Fruit fly (Drosophila melanogaster) whole organism, wandering third instar larva: ENCODE measurements around the gene CG31265.

Source experiments
- CG32264 ChIP-seq: fragments of 200-800 bp; sonication (Bioruptor generic); optimal IDR thresholded peaks from 2 replicates; lab custom pipeline; 2016; ENCODE audit warnings: missing biosample characterization, missing genetic modification characterization
- CG9705 ChIP-seq: fragments of 200-800 bp; sonication (Bioruptor generic); optimal IDR thresholded peaks from 2 replicates; lab custom pipeline; 2018; ENCODE audit warnings: missing biosample characterization, mild to moderate bottlenecking, missing genetic modification characterization
- CrebA ChIP-seq: fragments of 200-800 bp; sonication (Bioruptor generic); optimal IDR thresholded peaks from 2 replicates; lab custom pipeline; 2016; ENCODE audit warnings: missing biosample characterization, mild to moderate bottlenecking, missing genetic modification characterization, borderline replicate concordance
- Dfd ChIP-seq: fragments of >200 bp; optimal IDR thresholded peaks from 2 replicates; lab custom pipeline; 2017; ENCODE audit warnings: missing biosample characterization, missing genetic modification characterization
- Dif ChIP-seq: fragments of 200-275, 200-300 bp; sonication (Bioruptor generic); optimal IDR thresholded peaks from 2 replicates; lab custom pipeline; 2018; ENCODE audit warnings: missing biosample characterization, missing genetic modification characterization; ENCODE audit not compliant: partially characterized antibody
- GATAd ChIP-seq: sonication (Bioruptor generic); optimal IDR thresholded peaks from 2 replicates; lab custom pipeline; 2016; ENCODE audit warnings: missing biosample characterization, missing genetic modification characterization
- Hnf4 ChIP-seq: fragments of 200-800 bp; sonication (Bioruptor generic); optimal IDR thresholded peaks from 2 replicates; lab custom pipeline; 2016; ENCODE audit warnings: missing biosample characterization, mild to moderate bottlenecking, missing genetic modification characterization
- Hr78 ChIP-seq: fragments of >200 bp; optimal IDR thresholded peaks from 2 replicates; lab custom pipeline; 2017; ENCODE audit warnings: missing biosample characterization, missing genetic modification characterization
- Hr83 ChIP-seq: fragments of 200-300 bp; sonication (Bioruptor generic); optimal IDR thresholded peaks from 2 replicates; lab custom pipeline; 2016; ENCODE audit warnings: missing biosample characterization, mild to moderate bottlenecking, missing genetic modification characterization, moderate library complexity; ENCODE audit not compliant: poor library complexity, severe bottlenecking
- Mio ChIP-seq: sonication (Bioruptor generic); optimal IDR thresholded peaks from 2 replicates; lab custom pipeline; 2016; ENCODE audit warnings: missing biosample characterization, missing genetic modification characterization
- Myc ChIP-seq: fragments of >200 bp; optimal IDR thresholded peaks from 2 replicates; lab custom pipeline; 2017
- N ChIP-seq: fragments of >200 bp; optimal IDR thresholded peaks from 2 replicates; lab custom pipeline; 2018; ENCODE audit warnings: missing biosample characterization, missing external identifiers, missing genetic modification characterization
- Rel ChIP-seq, 2 experiments: fragments of 200-800 bp; sonication (Bioruptor generic) in 1 of 2; optimal IDR thresholded peaks; 2 replicates in 1 of 2; 3 replicates in 1 of 2; lab custom pipeline; 2016 to 2019; ENCODE audit warnings: mild to moderate bottlenecking in 2 of 2, missing biosample characterization in 2 of 2, missing genetic modification characterization in 2 of 2, moderate library complexity in 1 of 2
- Sp1 ChIP-seq: fragments of 200-800 bp; sonication (Bioruptor generic); optimal IDR thresholded peaks from 3 replicates; lab custom pipeline; 2019; ENCODE audit warnings: missing biosample characterization, mild to moderate bottlenecking, missing genetic modification characterization, moderate library complexity
- Vsx2 ChIP-seq: fragments of 200-300, 225-300 bp; sonication (Bioruptor generic); optimal IDR thresholded peaks from 2 replicates; lab custom pipeline; 2018; ENCODE audit warnings: missing biosample characterization, missing genetic modification characterization; ENCODE audit not compliant: partially characterized antibody
- br ChIP-seq: fragments of 200-800 bp; sonication (Bioruptor generic); optimal IDR thresholded peaks from 2 replicates; lab custom pipeline; 2016; ENCODE audit warnings: missing biosample characterization, missing genetic modification characterization
- dl ChIP-seq, 2 experiments: fragments of 175-275, 200-275 bp in 1 of 2; fragments of 200-275 bp in 1 of 2; sonication (Bioruptor generic); optimal IDR thresholded peaks; lab custom pipeline; 2018; ENCODE audit warnings: mild to moderate bottlenecking in 2 of 2, missing biosample characterization in 2 of 2, missing genetic modification characterization in 2 of 2, moderate library complexity in 2 of 2; ENCODE audit not compliant: partially characterized antibody in 2 of 2, insufficient read depth in 1 of 2
- dmrt93B ChIP-seq: fragments of 200-800 bp; sonication (Bioruptor generic); optimal IDR thresholded peaks from 2 replicates; lab custom pipeline; 2018; ENCODE audit warnings: missing biosample characterization, mild to moderate bottlenecking, missing genetic modification characterization
- dsf ChIP-seq: sonication (Bioruptor generic); optimal IDR thresholded peaks from 2 replicates; lab custom pipeline; 2016; ENCODE audit warnings: missing biosample characterization, missing genetic modification characterization, borderline replicate concordance
- ey ChIP-seq: fragments of 200-800 bp; sonication (Bioruptor generic); optimal IDR thresholded peaks from 2 replicates; lab custom pipeline; 2016; ENCODE audit warnings: missing biosample characterization, missing genetic modification characterization
- foxo ChIP-seq, 2 experiments: fragments of 200-800 bp; sonication (Bioruptor generic); optimal IDR thresholded peaks; 2 replicates in 1 of 2; 3 replicates in 1 of 2; lab custom pipeline; 2016 to 2017; ENCODE audit warnings: missing biosample characterization in 2 of 2, missing genetic modification characterization in 2 of 2
- fru ChIP-seq: fragments of 200-800 bp; sonication (Bioruptor generic); optimal IDR thresholded peaks from 3 replicates; lab custom pipeline; 2016; ENCODE audit warnings: missing biosample characterization, mild to moderate bottlenecking, missing genetic modification characterization
- h ChIP-seq: fragments of 200-800 bp; sonication (Bioruptor generic); optimal IDR thresholded peaks from 3 replicates; lab custom pipeline; 2016; ENCODE audit warnings: missing biosample characterization, mild to moderate bottlenecking, missing genetic modification characterization
- jim ChIP-seq: fragments of 175-275, 200-325 bp; sonication (Bioruptor generic); optimal IDR thresholded peaks from 2 replicates; lab custom pipeline; 2016; ENCODE audit warnings: missing biosample characterization, mild to moderate bottlenecking, missing genetic modification characterization
- lola ChIP-seq: fragments of >200 bp; optimal IDR thresholded peaks from 2 replicates; lab custom pipeline; 2017; ENCODE audit warnings: missing biosample characterization, missing genetic modification characterization
- pan ChIP-seq: fragments of >200 bp; optimal IDR thresholded peaks from 2 replicates; lab custom pipeline; 2017
- rgr ChIP-seq: fragments of 200-800 bp; sonication (Bioruptor generic); optimal IDR thresholded peaks from 3 replicates; lab custom pipeline; 2016; ENCODE audit warnings: missing biosample characterization, mild to moderate bottlenecking, missing genetic modification characterization
- usp ChIP-seq: fragments of >200 bp; optimal IDR thresholded peaks from 2 replicates; lab custom pipeline; 2017; ENCODE audit warnings: missing biosample characterization, missing genetic modification characterization
- woc ChIP-seq: sonication (Bioruptor generic); optimal IDR thresholded peaks from 2 replicates; lab custom pipeline; 2016; ENCODE audit warnings: missing biosample characterization, mild to moderate bottlenecking, missing genetic modification characterization

The CG31265 gene

dm6 chr3R:17133897-17134296 lies 5.9 kb downstream of the CG31265 start, which contains the start of gene CG31267:
Gene CG31267, plus strand, starts transcription at chr3R:17134197.
- TF ChIP-seq br (GFP tag; lab: Kevin White, UChicago) (no peak), foxo (GFP tag; optimal IDR thresholded peaks at IDR 0.05; lab: Kevin White, UChicago) (no peak), Hr83 (GFP tag; lab: Kevin White, UChicago) (no peak), usp (GFP tag; lab: Kevin White, UChicago) (no peak)

- TF ChIP-seq CG9705 (GFP tag; lab: Kevin White, UChicago): no peak
- TF ChIP-seq Rel (GFP tag; optimal IDR thresholded peaks at IDR 0.05; lab: Kevin White, UChicago): no peak
- TF ChIP-seq Rel (tag; optimal IDR thresholded peaks at IDR 0.05; lab: Kevin White, UChicago): peak; percentile 68
- no peak for TF ChIP-seq GATAd (GFP tag; lab: Kevin White, UChicago)
- peak; percentile 49 for TF ChIP-seq h (GFP tag; lab: Kevin White, UChicago)
- TF ChIP-seq Hnf4 (GFP tag; lab: Kevin White, UChicago): no peak
- TF ChIP-seq usp (GFP tag; lab: Kevin White, UChicago): no peak
- TF ChIP-seq foxo (GFP tag; optimal IDR thresholded peaks at IDR 0.05; lab: Kevin White, UChicago): no peak
- no peak for TF ChIP-seq Vsx2 (GFP tag; lab: Kevin White, UChicago)
- TF ChIP-seq ey: no peak
- TF ChIP-seq woc (GFP tag; lab: Kevin White, UChicago): no peak
- TF ChIP-seq, all 38 proteins: peak for 2
These were observed 7.7 kb downstream of the CG31265 start, which contains the start of gene CG5246 for dm6 chr3R:17135747-17136146. Gene CG5246, plus strand, starts transcription at chr3R:17136111.

- TF ChIP-seq Mio (GFP tag; lab: Kevin White, UChicago) (no peak), Vsx2 (GFP tag; lab: Kevin White, UChicago) (no peak), Dif (GFP tag; lab: Kevin White, UChicago) (no peak), dsf (GFP tag; lab: Kevin White, UChicago) (no peak), pan (lab: Kevin White, UChicago) (no peak)
These were observed 9.6 kb downstream of the CG31265 start, which contains the start of gene CG5255 for dm6 chr3R:17137593-17137992. Gene CG5255, plus strand, starts transcription at chr3R:17137893.

dm6 chr3R:17138699-17139098 lies 10.7 kb downstream of the CG31265 start, which contains the start of gene CG5265:
Gene CG5265, plus strand, starts transcription at chr3R:17138999.
- TF ChIP-seq Vsx2 (GFP tag; lab: Kevin White, UChicago) (no peak), br (GFP tag; lab: Kevin White, UChicago) (no peak), rgr (GFP tag; lab: Kevin White, UChicago) (no peak), Dif (GFP tag; lab: Kevin White, UChicago) (no peak), woc (GFP tag; lab: Kevin White, UChicago) (no peak), jim (no peak)
- TF ChIP-seq, all 38 proteins: peak for 0

- no peak for TF ChIP-seq foxo (GFP tag; optimal IDR thresholded peaks at IDR 0.05; lab: Kevin White, UChicago)
- TF ChIP-seq pan (lab: Kevin White, UChicago): no peak
- TF ChIP-seq dsf (GFP tag; lab: Kevin White, UChicago): no peak
- no peak for TF ChIP-seq dmrt93B (GFP tag; lab: Kevin White, UChicago)
- no peak for TF ChIP-seq Sp1 (GFP tag; lab: Kevin White, UChicago)
- no peak for TF ChIP-seq Dfd
- no peak for TF ChIP-seq CrebA (GFP tag; lab: Kevin White, UChicago)
- TF ChIP-seq Myc (lab: Kevin White, UChicago): no peak
- TF ChIP-seq fru (GFP tag; lab: Kevin White, UChicago): no peak
- TF ChIP-seq ey: no peak
- no peak for TF ChIP-seq dl (GFP tag; optimal IDR thresholded peaks at IDR 0.05; lab: Kevin White, UChicago; ENCODE audit: insufficient read depth in 1 of 2, partially characterized antibody in 2 of 2)
- no peak for TF ChIP-seq woc (GFP tag; lab: Kevin White, UChicago)
- TF ChIP-seq Rel (GFP tag; optimal IDR thresholded peaks at IDR 0.05; lab: Kevin White, UChicago): no peak
- TF ChIP-seq Rel (tag; optimal IDR thresholded peaks at IDR 0.05; lab: Kevin White, UChicago): no peak
These were observed 14.3 kb downstream of the CG31265 start, which contains the start of gene TwdlW for dm6 chr3R:17142304-17142703. Gene TwdlW, minus strand, starts transcription at chr3R:17142404.

dm6 chr3R:17147647-17148244 lies 19.7 kb downstream of the CG31265 start:
- TF ChIP-seq Dif (GFP tag; lab: Kevin White, UChicago) (no peak), N (GFP tag; lab: Kevin White, UChicago) (no peak), Rel (GFP tag; optimal IDR thresholded peaks at IDR 0.05; lab: Kevin White, UChicago) (no peak), Rel (tag; optimal IDR thresholded peaks at IDR 0.05; lab: Kevin White, UChicago) (peak; percentile 81), Mio (GFP tag; lab: Kevin White, UChicago) (no peak), Hr78 (no peak), h (GFP tag; lab: Kevin White, UChicago) (peak; percentile 32), lola (GFP tag; lab: Kevin White, UChicago) (no peak), rgr (GFP tag; lab: Kevin White, UChicago) (peak; percentile 21), usp (GFP tag; lab: Kevin White, UChicago) (no peak), CG32264 (GFP tag; lab: Kevin White, UChicago) (no peak), fru (GFP tag; lab: Kevin White, UChicago) (no peak)
